Worm (Caenorhabditis elegans): ENCODE measurements around the gene C48D1.5.

- TF ChIP-seq ztf-11 (tag; optimal IDR thresholded peaks at IDR 0.05) (no peak), nhr-76 (tag; optimal IDR thresholded peaks at IDR 0.05) (no peak), lin-13 (tag; optimal IDR thresholded peaks at IDR 0.05) (no peak), ces-1 (GFP tag; optimal IDR thresholded peaks at IDR 0.05) (no peak), unc-62 (GFP tag; optimal IDR thresholded peaks at IDR 0.05) (no peak), zip-8 (tag; optimal IDR thresholded peaks at IDR 0.05) (no peak), pha-4 (tag; optimal IDR thresholded peaks at IDR 0.05) (no peak), unc-39 (tag; optimal IDR thresholded peaks at IDR 0.05) (no peak), snpc-4 (tag; optimal IDR thresholded peaks at IDR 0.05) (no peak), nhr-28 (tag; optimal IDR thresholded peaks at IDR 0.05) (no peak), mep-1 (tag; optimal IDR thresholded peaks at IDR 0.05) (no peak), nhr-12 (tag; optimal IDR thresholded peaks at IDR 0.05) (no peak), mab-5 (tag; optimal IDR thresholded peaks at IDR 0.05) (no peak)
Observed at ce11 chrIV:13255886-13256285, 34.1 kb downstream of the C48D1.5 start, which contains the start of gene bus-12.
